Worm (Caenorhabditis elegans) whole organism, L4 larva: Measurements from ENCODE around the gene T04F3.1.

Source experiments
- T20F7.1 ChIP-seq: fragments of 200-800 bp; sonication (Bioruptor generic); optimal IDR thresholded peaks from 2 replicates; lab custom pipeline; 2018; ENCODE audit warnings: mild to moderate bottlenecking, missing genetic modification characterization, missing compliant biosample characterization
- aha-1 ChIP-seq: fragments of 150-350 bp; peaks from one replicate; lab custom pipeline; 2014; ENCODE audit warnings: missing biosample characterization, missing genetic modification characterization
- aly-2 ChIP-seq: sonication (generic microtip); optimal IDR thresholded peaks from 2 replicates; lab custom pipeline; 2018; ENCODE audit warnings: missing biosample characterization, missing genetic modification characterization
- ama-1 ChIP-seq: fragments of 150-350 bp; optimal IDR thresholded peaks from 2 replicates; lab custom pipeline; 2014; ENCODE audit warnings: inconsistent platforms, mixed read lengths
- attf-4 ChIP-seq: sonication (generic microtip); optimal IDR thresholded peaks from 3 replicates; lab custom pipeline; 2017; ENCODE audit warnings: missing biosample characterization, missing genetic modification characterization
- ceh-20 ChIP-seq: fragments of 200-800 bp; sonication (Bioruptor generic); IDR thresholded peaks from 2 replicates; pipeline ENCODE4 v1.3.6; 2022; ENCODE audit warnings: missing genetic modification reagents, missing genetic modification characterization, missing compliant biosample characterization
- ceh-28 ChIP-seq: fragments of 150-350 bp; optimal IDR thresholded peaks from 2 replicates; lab custom pipeline; 2014; ENCODE audit warnings: missing biosample characterization, missing genetic modification reagents, missing genetic modification characterization
- ceh-44 ChIP-seq: fragments of 200-800 bp; sonication (Bioruptor generic); IDR thresholded peaks from 2 replicates; pipeline ENCODE4 v1.3.6; 2022; ENCODE audit warnings: missing genetic modification reagents, missing genetic modification characterization, missing compliant biosample characterization
- ces-1 ChIP-seq: fragments of 150-350 bp; sonication (generic microtip); optimal IDR thresholded peaks from 4 replicates; lab custom pipeline; 2014; ENCODE audit warnings: missing biosample characterization, missing genetic modification reagents, missing genetic modification characterization
- cey-2 ChIP-seq: sonication (generic microtip); optimal IDR thresholded peaks from 3 replicates; lab custom pipeline; 2017; ENCODE audit warnings: missing genetic modification characterization, mild to moderate bottlenecking, missing compliant biosample characterization, antibody characterized with exemption, borderline replicate concordance; ENCODE audit not compliant: insufficient read depth
- daf-16 ChIP-seq, 3 experiments: sonication (generic microtip); optimal IDR thresholded peaks; 2 replicates each; lab custom pipeline; 2016 to 2017; ENCODE audit warnings: missing genetic modification characterization in 3 of 3, missing genetic modification reagents in 3 of 3, mild to moderate bottlenecking in 2 of 3, missing compliant biosample characterization in 2 of 3, missing biosample characterization in 1 of 3, moderate library complexity in 1 of 3
- daf-8 ChIP-seq: fragments of 200-800 bp; sonication (Bioruptor generic); IDR thresholded peaks from 2 replicates; pipeline ENCODE4 v1.3.6; 2022; ENCODE audit warnings: missing genetic modification characterization, missing compliant biosample characterization
- dmd-6 ChIP-seq: fragments of 200-800 bp; sonication (Bioruptor generic); IDR thresholded peaks from 2 replicates; pipeline ENCODE4 v1.3.6; 2022; ENCODE audit warnings: missing genetic modification reagents, missing genetic modification characterization, missing compliant biosample characterization
- dmd-8 ChIP-seq: fragments of 200-800 bp; sonication (Bioruptor generic); IDR thresholded peaks from 2 replicates; pipeline ENCODE4 v1.3.6; 2022; ENCODE audit warnings: missing genetic modification characterization, missing compliant biosample characterization
- dve-1 ChIP-seq: sonication (generic microtip); optimal IDR thresholded peaks from 2 replicates; lab custom pipeline; 2017; ENCODE audit warnings: antibody characterized with exemption, mild to moderate bottlenecking, missing genetic modification characterization, missing compliant biosample characterization; ENCODE audit not compliant: insufficient read depth
- gei-8 ChIP-seq: fragments of 200-800 bp; sonication (Bioruptor generic); optimal IDR thresholded peaks from 2 replicates; lab custom pipeline; 2018; ENCODE audit warnings: mild to moderate bottlenecking, missing genetic modification characterization, missing compliant biosample characterization
- hlh-11 ChIP-seq: fragments of 200-800 bp; sonication (Bioruptor generic); optimal IDR thresholded peaks from 2 replicates; lab custom pipeline; 2018; ENCODE audit warnings: mild to moderate bottlenecking, missing genetic modification characterization, missing compliant biosample characterization
- lin-13 ChIP-seq: fragments of 150-350 bp; optimal IDR thresholded peaks from 2 replicates; lab custom pipeline; 2014; ENCODE audit warnings: missing biosample characterization, missing genetic modification reagents, missing genetic modification characterization
- lin-29 ChIP-seq: fragments of 200-800 bp; sonication (Bioruptor generic); IDR thresholded peaks from 2 replicates; pipeline ENCODE4 v1.3.6; 2022; ENCODE audit warnings: missing genetic modification reagents, missing genetic modification characterization, missing compliant biosample characterization
- madf-5 ChIP-seq, 2 experiments: fragments of 200-800 bp; sonication (Bioruptor generic); IDR thresholded peaks; 2 replicates each; pipeline ENCODE4 v1.3.6; 2022; ENCODE audit warnings: missing compliant biosample characterization in 2 of 2, missing genetic modification characterization in 2 of 2
- mdl-1 ChIP-seq, 2 experiments: fragments of 150-350 bp in 1 of 2; sonication (generic microtip) in 1 of 2; optimal IDR thresholded peaks; 2 replicates each; lab custom pipeline; 2014 to 2017; ENCODE audit warnings: missing biosample characterization in 2 of 2, missing genetic modification characterization in 2 of 2
- mes-2 ChIP-seq: sonication (generic microtip); optimal IDR thresholded peaks from 2 replicates; lab custom pipeline; 2016; ENCODE audit warnings: missing genotype, mild to moderate bottlenecking, missing genetic modification characterization, missing compliant biosample characterization; ENCODE audit not compliant: poor library complexity, severe bottlenecking
- nhr-11 ChIP-seq: fragments of 150-350 bp; optimal IDR thresholded peaks from 2 replicates; lab custom pipeline; 2014; ENCODE audit warnings: missing biosample characterization, missing genetic modification characterization
- nhr-237 ChIP-seq: sonication (generic microtip); optimal IDR thresholded peaks from 2 replicates; lab custom pipeline; 2017; ENCODE audit warnings: missing biosample characterization, missing genetic modification characterization
- nhr-28 ChIP-seq: fragments of 150-350 bp; optimal IDR thresholded peaks from 2 replicates; lab custom pipeline; 2014; ENCODE audit warnings: missing biosample characterization, missing genetic modification characterization
- nhr-48 ChIP-seq: sonication (generic microtip); optimal IDR thresholded peaks from 2 replicates; lab custom pipeline; 2016; ENCODE audit warnings: mild to moderate bottlenecking, missing genetic modification characterization, missing compliant biosample characterization
- saeg-2 ChIP-seq: fragments of 200-800 bp; sonication (Bioruptor generic); IDR thresholded peaks from 2 replicates; pipeline ENCODE4 v1.3.6; 2022; ENCODE audit warnings: missing genetic modification reagents, missing genetic modification characterization, missing compliant biosample characterization
- set-16 ChIP-seq: fragments of 200-800 bp; sonication (Bioruptor generic); IDR thresholded peaks from 2 replicates; pipeline ENCODE4 v1.3.6; 2022; ENCODE audit warnings: missing genetic modification reagents, missing genetic modification characterization, missing compliant biosample characterization
- skn-1 ChIP-seq: fragments of 150-350 bp; optimal IDR thresholded peaks from 2 replicates; lab custom pipeline; 2014; ENCODE audit warnings: missing biosample characterization, missing genetic modification characterization
- snpc-1.2 ChIP-seq: fragments of 200-800 bp; sonication (Bioruptor generic); IDR thresholded peaks from 2 replicates; pipeline ENCODE4 v1.3.6; 2022; ENCODE audit warnings: missing genetic modification reagents, missing genetic modification characterization, missing compliant biosample characterization
- snpc-4 ChIP-seq: fragments of 150-350 bp; optimal IDR thresholded peaks from 2 replicates; lab custom pipeline; 2014; ENCODE audit warnings: missing biosample characterization, missing genetic modification characterization
- tag-97 ChIP-seq: fragments of 200-800 bp; sonication (Bioruptor generic); IDR thresholded peaks from 2 replicates; pipeline ENCODE4 v1.3.6; 2022; ENCODE audit warnings: missing genetic modification characterization, missing compliant biosample characterization
- tra-1 ChIP-seq: fragments of 200-800 bp; sonication (Bioruptor generic); IDR thresholded peaks from 2 replicates; pipeline ENCODE4 v1.3.6; 2022; ENCODE audit warnings: missing genetic modification reagents, missing genetic modification characterization, missing compliant biosample characterization
- unc-62 ChIP-seq, 3 experiments: fragments of 150-350 bp in 1 of 3; sonication (generic microtip); optimal IDR thresholded peaks in 2 of 3; peaks in 1 of 3; 1 replicate in 1 of 3; 2 replicates in 2 of 3; lab custom pipeline; 2014 to 2017; ENCODE audit warnings: missing biosample characterization in 3 of 3, missing genetic modification characterization in 3 of 3, missing genetic modification reagents in 3 of 3, missing genotype in 1 of 3
- zag-1 ChIP-seq: fragments of 150-350 bp; optimal IDR thresholded peaks from 2 replicates; lab custom pipeline; 2014; ENCODE audit warnings: missing biosample characterization, missing genetic modification characterization
- zfp-3 ChIP-seq: fragments of 200-800 bp; sonication (Bioruptor generic); conservative IDR thresholded peaks from 2 replicates; pipeline ENCODE4 v1.3.6; 2022; ENCODE audit warnings: missing genetic modification reagents, missing genetic modification characterization, missing compliant biosample characterization
- zip-2 ChIP-seq: fragments of 150-350 bp; optimal IDR thresholded peaks from 2 replicates; lab custom pipeline; 2014; ENCODE audit warnings: missing biosample characterization, missing genetic modification characterization

T04F3.1 gene

ce11 chrV:11741078-11741477, 1.2 kb downstream of the T04F3.1 start:
- no peak for TF ChIP-seq dmd-8
- TF ChIP-seq zag-1 (tag; lab: Kevin White, UChicago) = no peak
- TF ChIP-seq snpc-1.2 (GFP tag; lab: Robert Waterston, UW) = no peak
- TF ChIP-seq aly-2 (tag; lab: Kevin White, UChicago) = no peak
- peak; percentile 32 for TF ChIP-seq aha-1 (tag; lab: Kevin White, UChicago)

- no peak for TF ChIP-seq ceh-44 (GFP tag; lab: Robert Waterston, UW)
- no peak for TF ChIP-seq saeg-2 (GFP tag; lab: Robert Waterston, UW)
- no peak for TF ChIP-seq zag-1 (tag; lab: Kevin White, UChicago)
- no peak for TF ChIP-seq ceh-28
- no peak for TF ChIP-seq lin-29 (GFP tag; lab: Robert Waterston, UW)
- TF ChIP-seq madf-5 (GFP tag; IDR thresholded peaks at IDR 0.05; lab: Robert Waterston, UW) = no peak
- TF ChIP-seq snpc-4 (tag; lab: Kevin White, UChicago) = no peak
- no peak for TF ChIP-seq gei-8 (GFP tag; lab: Kevin White, UChicago)
- no peak for TF ChIP-seq set-16 (GFP tag; lab: Robert Waterston, UW)
- no peak for TF ChIP-seq nhr-11 (tag; lab: Kevin White, UChicago)
- TF ChIP-seq zfp-3 (GFP tag; lab: Robert Waterston, UW) = no peak
- no peak for TF ChIP-seq mdl-1 (tag; optimal IDR thresholded peaks at IDR 0.05; lab: Kevin White, UChicago)
- TF ChIP-seq cey-2 = no peak
- TF ChIP-seq daf-16 (GFP tag; optimal IDR thresholded peaks at IDR 0.05; lab: Kevin White, UChicago) = no peak
- no peak for TF ChIP-seq daf-16 (tag; optimal IDR thresholded peaks at IDR 0.05; lab: Kevin White, UChicago)
- no peak for TF ChIP-seq lin-13 (GFP tag; lab: Kevin White, UChicago)
- TF ChIP-seq skn-1 (tag; lab: Kevin White, UChicago) = no peak
- TF ChIP-seq hlh-11 (tag; lab: Kevin White, UChicago) = no peak
- TF ChIP-seq tra-1 (GFP tag; lab: Robert Waterston, UW) = no peak
Measured at ce11 chrV:11751480-11751879, 11.6 kb downstream of the T04F3.1 start.

ce11 chrV:11755848-11756247, 16.0 kb downstream of the T04F3.1 start:
- TF ChIP-seq tag-97 (GFP tag; lab: Robert Waterston, UW) (no peak), hlh-11 (tag; lab: Kevin White, UChicago) (peak; percentile 51), dmd-6 (GFP tag; lab: Robert Waterston, UW) (peak; percentile 70), dve-1 (tag; lab: Kevin White, UChicago) (peak; percentile 14), nhr-28 (tag; lab: Kevin White, UChicago) (peak; percentile 55)

ce11 chrV:11757358-11757757, 17.5 kb downstream of the T04F3.1 start, which contains the start of gene smoc-1:
Gene smoc-1 (plus strand): TSS chrV:11757658.
- TF ChIP-seq ces-1 (peak; percentile 6), tra-1 (GFP tag; lab: Robert Waterston, UW) (no peak), daf-8 (GFP tag; lab: Robert Waterston, UW) (no peak)

ce11 chrV:11758635-11759034, 18.8 kb downstream of the T04F3.1 start, which contains the start of gene T04F3.3:
Gene T04F3.3 (plus strand): TSS chrV:11758935.
- TF ChIP-seq nhr-28 (tag; lab: Kevin White, UChicago) = no peak
- no peak for TF ChIP-seq zip-2 (tag; lab: Kevin White, UChicago)
- no peak for TF ChIP-seq attf-4
- TF ChIP-seq ceh-20 (GFP tag; lab: Robert Waterston, UW) = no peak
- no peak for TF ChIP-seq aha-1 (tag; lab: Kevin White, UChicago)
- TF ChIP-seq mes-2 (tag; lab: Kevin White, UChicago) = no peak
- TF ChIP-seq nhr-237 (tag; lab: Kevin White, UChicago) = no peak
- TF ChIP-seq ceh-28 = no peak
- TF ChIP-seq T20F7.1 = no peak
- TF ChIP-seq dmd-8 = no peak
- no peak for TF ChIP-seq nhr-48 (tag; lab: Kevin White, UChicago)
- TF ChIP-seq ama-1 = no peak
- TF ChIP-seq unc-62 (GFP tag; optimal IDR thresholded peaks at IDR 0.05 in 1 of 2; lab: Kevin White, UChicago) = no peak
- no peak for TF ChIP-seq unc-62 (tag; optimal IDR thresholded peaks at IDR 0.05; lab: Kevin White, UChicago)
